Fruit fly (Drosophila melanogaster) whole organism, embryonic: ENCODE results near the gene CG1572.
A peak's percentile ranks its signal among the peaks of the same experiment; 100 is the strongest.

Experiments used
- B-H2 ChIP-seq: fragments of 200-800 bp; sonication (Bioruptor generic); optimal IDR thresholded peaks from 2 replicates; lab custom pipeline; 2018; ENCODE audit warnings: missing biosample characterization, mild to moderate bottlenecking, missing genetic modification characterization
- Bgb ChIP-seq: fragments of 200-800 bp; sonication (Bioruptor generic); IDR thresholded peaks from 2 replicates; pipeline ENCODE4 v1.3.6; 2022; ENCODE audit warnings: missing biosample characterization, missing genetic modification characterization; ENCODE audit not compliant: partially characterized antibody
- Bteb2 ChIP-seq: fragments of 200-800 bp; sonication (Bioruptor generic); optimal IDR thresholded peaks from 2 replicates; lab custom pipeline; 2016; ENCODE audit warnings: missing biosample characterization, missing genetic modification characterization
- CG10321 ChIP-seq: fragments of 200-800 bp; sonication (Bioruptor generic); IDR thresholded peaks from 2 replicates; pipeline ENCODE4 v1.3.6; 2022; ENCODE audit warnings: missing biosample characterization, missing genetic modification characterization
- CG12236 ChIP-seq: fragments of 200-800 bp; sonication (Bioruptor generic); optimal IDR thresholded peaks from 2 replicates; lab custom pipeline; 2016; ENCODE audit warnings: missing biosample characterization, missing genetic modification characterization
- CG13287 ChIP-seq: fragments of 200-800 bp; sonication (Bioruptor generic); IDR thresholded peaks from 2 replicates; pipeline ENCODE4 v1.3.6; 2022; ENCODE audit warnings: missing biosample characterization, missing genetic modification characterization; ENCODE audit not compliant: partially characterized antibody
- CG14014 ChIP-seq: fragments of 200-800 bp; sonication (Bioruptor generic); IDR thresholded peaks from 2 replicates; pipeline ENCODE4 v1.3.6; 2022; ENCODE audit warnings: missing biosample characterization, missing genetic modification characterization
- CG15011 ChIP-seq: fragments of 200-800 bp; sonication (Bioruptor generic); optimal IDR thresholded peaks from 3 replicates; lab custom pipeline; 2018; ENCODE audit warnings: missing biosample characterization, mild to moderate bottlenecking, missing genetic modification characterization
- CG16815 ChIP-seq: fragments of 200-800 bp; sonication (Bioruptor generic); optimal IDR thresholded peaks from 3 replicates; lab custom pipeline; 2017; ENCODE audit warnings: missing biosample characterization, mild to moderate bottlenecking, missing genetic modification characterization
- CG18011 ChIP-seq: fragments of 200-800 bp; sonication (Bioruptor generic); optimal IDR thresholded peaks from 2 replicates; lab custom pipeline; 2017; ENCODE audit warnings: missing biosample characterization, missing genetic modification characterization, mild to moderate bottlenecking, moderate library complexity, missing genotype
- CG18619 ChIP-seq: fragments of 200-800 bp; sonication (Bioruptor generic); optimal IDR thresholded peaks from 3 replicates; lab custom pipeline; 2017; ENCODE audit warnings: missing biosample characterization, mild to moderate bottlenecking, missing genetic modification characterization
- CG3847 ChIP-seq: fragments of 200-800 bp; sonication (Bioruptor generic); IDR thresholded peaks from 2 replicates; pipeline ENCODE4 v1.3.6; 2022; ENCODE audit warnings: missing biosample characterization, missing genetic modification characterization
- CG43689 ChIP-seq: fragments of 200-800 bp; sonication (Bioruptor generic); IDR thresholded peaks from 2 replicates; pipeline ENCODE4 v1.3.6; 2022; ENCODE audit warnings: missing biosample characterization, missing genetic modification characterization
- CG6813 ChIP-seq: fragments of 200-800 bp; sonication (Bioruptor generic); optimal IDR thresholded peaks from 2 replicates; lab custom pipeline; 2017; ENCODE audit warnings: missing biosample characterization, missing genetic modification characterization, mild to moderate bottlenecking, moderate library complexity, missing genetic modification reagents
- CG6854 ChIP-seq: fragments of 200-800 bp; sonication (Bioruptor generic); optimal IDR thresholded peaks from 3 replicates; lab custom pipeline; 2017; ENCODE audit warnings: missing biosample characterization, mild to moderate bottlenecking, missing genetic modification characterization
- CG7839 ChIP-seq: fragments of 200-800 bp; sonication (Bioruptor generic); optimal IDR thresholded peaks from 3 replicates; lab custom pipeline; 2018; ENCODE audit warnings: missing biosample characterization, mild to moderate bottlenecking, missing genetic modification characterization, moderate library complexity
- CG8924 ChIP-seq: fragments of 200-800 bp; optimal IDR thresholded peaks from 3 replicates; lab custom pipeline; 2019; ENCODE audit warnings: missing biosample characterization, mild to moderate bottlenecking, missing genetic modification characterization, moderate library complexity
- Chrac-16 ChIP-seq: fragments of 200-800 bp; sonication (Bioruptor generic); optimal IDR thresholded peaks from 3 replicates; lab custom pipeline; 2016; ENCODE audit warnings: missing biosample characterization, missing genetic modification characterization
- Dll ChIP-seq: fragments of 200-800 bp; sonication (Bioruptor generic); IDR thresholded peaks from 4 replicates; pipeline ENCODE4 v1.3.6; 2022; ENCODE audit warnings: missing biosample characterization, missing genetic modification characterization; ENCODE audit not compliant: partially characterized antibody
- GATAe ChIP-seq: fragments of 200-800 bp; sonication (Bioruptor generic); conservative IDR thresholded peaks from 2 replicates; pipeline ENCODE4 v1.3.6; 2022; ENCODE audit warnings: missing biosample characterization, missing genetic modification characterization
- Hr3 ChIP-seq: fragments of 200-800 bp; sonication (Bioruptor generic); optimal IDR thresholded peaks from 3 replicates; lab custom pipeline; 2016; ENCODE audit warnings: missing biosample characterization, missing genetic modification characterization
- Hr39 ChIP-seq: fragments of >200 bp; optimal IDR thresholded peaks from 2 replicates; lab custom pipeline; 2017
- Hr51 ChIP-seq, 2 experiments: fragments of 200-800 bp; sonication (Bioruptor generic); optimal IDR thresholded peaks; 2 replicates in 1 of 2; 3 replicates in 1 of 2; lab custom pipeline; 2016 to 2018; ENCODE audit warnings: missing biosample characterization in 2 of 2, missing genetic modification characterization in 2 of 2, mild to moderate bottlenecking in 1 of 2, moderate library complexity in 1 of 2
- Lhr ChIP-seq: fragments of 200-800 bp; sonication (Bioruptor generic); optimal IDR thresholded peaks from 3 replicates; lab custom pipeline; 2017; ENCODE audit warnings: mild to moderate bottlenecking, missing biosample characterization, missing genetic modification reagents, missing genetic modification characterization
- MTF-1 ChIP-seq: fragments of 200-800 bp; sonication (Bioruptor generic); optimal IDR thresholded peaks from 2 replicates; lab custom pipeline; 2018; ENCODE audit warnings: missing biosample characterization, mild to moderate bottlenecking, missing genetic modification characterization, borderline replicate concordance
- NK7.1 ChIP-seq: fragments of 200-800 bp; sonication (Bioruptor generic); optimal IDR thresholded peaks from 3 replicates; lab custom pipeline; 2016; ENCODE audit warnings: missing biosample characterization, missing genetic modification characterization
- PHDP ChIP-seq: fragments of 200-800 bp; sonication (Bioruptor generic); optimal IDR thresholded peaks from 3 replicates; lab custom pipeline; 2018; ENCODE audit warnings: missing biosample characterization, mild to moderate bottlenecking, missing genetic modification characterization, moderate library complexity
- Sin3A ChIP-seq: fragments of >200 bp; optimal IDR thresholded peaks from 2 replicates; lab custom pipeline; 2018
- Trl ChIP-seq, 3 experiments: fragments of >200 bp in 2 of 3; fragments of 200-800 bp in 1 of 3; sonication (Bioruptor generic) in 1 of 3; optimal IDR thresholded peaks; 2 replicates in 1 of 3; 3 replicates in 2 of 3; lab custom pipeline; 2016 to 2017; ENCODE audit warnings: missing biosample characterization in 1 of 3, missing genetic modification characterization in 1 of 3
- aop ChIP-seq: fragments of 200-800 bp; sonication (Bioruptor generic); IDR thresholded peaks from 2 replicates; pipeline ENCODE4 v1.3.6; 2022; ENCODE audit warnings: missing biosample characterization, missing genetic modification characterization
- bbx ChIP-seq: fragments of 200-800 bp; sonication (Bioruptor generic); IDR thresholded peaks from 2 replicates; pipeline ENCODE4 v1.3.6; 2022; ENCODE audit warnings: missing biosample characterization, missing genetic modification characterization; ENCODE audit not compliant: partially characterized antibody
- br ChIP-seq: fragments of >200 bp; optimal IDR thresholded peaks from 2 replicates; lab custom pipeline; 2017
- cad ChIP-seq: fragments of >200 bp; optimal IDR thresholded peaks from 2 replicates; lab custom pipeline; 2017; ENCODE audit warnings: missing biosample characterization, missing genetic modification characterization
- chinmo ChIP-seq: fragments of 200-800 bp; sonication (Bioruptor generic); IDR thresholded peaks from 4 replicates; pipeline ENCODE4 v1.3.6; 2022; ENCODE audit warnings: missing biosample characterization, missing genetic modification characterization; ENCODE audit not compliant: partially characterized antibody
- crc ChIP-seq: fragments of 200-800 bp; sonication (Bioruptor generic); optimal IDR thresholded peaks from 2 replicates; lab custom pipeline; 2016; ENCODE audit warnings: missing biosample characterization, missing genetic modification characterization
- crp ChIP-seq, 2 experiments: fragments of 200-800 bp; sonication (Bioruptor generic); optimal IDR thresholded peaks; 2 replicates in 1 of 2; 3 replicates in 1 of 2; lab custom pipeline; 2017; ENCODE audit warnings: missing biosample characterization in 2 of 2, missing genetic modification characterization in 2 of 2, mild to moderate bottlenecking in 1 of 2, moderate library complexity in 1 of 2
- dysf ChIP-seq: fragments of 200-800 bp; sonication (Bioruptor generic); IDR thresholded peaks from 3 replicates; pipeline ENCODE4 v1.3.6; 2022; ENCODE audit warnings: missing biosample characterization, missing genetic modification characterization
- fd96Cb ChIP-seq: fragments of 200-800 bp; sonication (Bioruptor generic); optimal IDR thresholded peaks from 2 replicates; lab custom pipeline; 2018; ENCODE audit warnings: missing biosample characterization, mild to moderate bottlenecking, missing genetic modification characterization, moderate library complexity
- gro ChIP-seq: fragments of 200-800 bp; sonication (Bioruptor generic); optimal IDR thresholded peaks from 2 replicates; lab custom pipeline; 2016; ENCODE audit warnings: missing biosample characterization, missing genetic modification characterization
- inv ChIP-seq: fragments of 200-800 bp; sonication (Bioruptor generic); IDR thresholded peaks from 2 replicates; pipeline ENCODE4 v1.3.6; 2022; ENCODE audit warnings: missing biosample characterization, missing genetic modification characterization; ENCODE audit not compliant: partially characterized antibody
- jigr1 ChIP-seq: fragments of 200-800 bp; sonication (Bioruptor generic); IDR thresholded peaks from 3 replicates; pipeline ENCODE4 v1.3.6; 2022; ENCODE audit warnings: missing biosample characterization, missing genetic modification characterization
- ken ChIP-seq: fragments of 200-800 bp; sonication (Bioruptor generic); IDR thresholded peaks from 3 replicates; pipeline ENCODE4 v1.3.6; 2022; ENCODE audit warnings: missing biosample characterization, missing genetic modification characterization
- knrl ChIP-seq: fragments of 200-800 bp; sonication (Bioruptor generic); IDR thresholded peaks from 3 replicates; pipeline ENCODE4 v1.3.6; 2022; ENCODE audit warnings: missing biosample characterization, missing genetic modification characterization; ENCODE audit not compliant: partially characterized antibody
- odd ChIP-seq: fragments of 200-800 bp; sonication (Bioruptor generic); optimal IDR thresholded peaks from 2 replicates; lab custom pipeline; 2017; ENCODE audit warnings: missing biosample characterization, mild to moderate bottlenecking, missing genetic modification characterization
- run ChIP-seq: fragments of 200-800 bp; sonication (Bioruptor generic); optimal IDR thresholded peaks from 3 replicates; lab custom pipeline; 2018; ENCODE audit warnings: missing biosample characterization, mild to moderate bottlenecking, missing genetic modification characterization
- tap ChIP-seq: fragments of 200-800 bp; optimal IDR thresholded peaks from 3 replicates; lab custom pipeline; 2019; ENCODE audit warnings: missing biosample characterization, mild to moderate bottlenecking, missing genetic modification characterization, moderate library complexity
- tx ChIP-seq: fragments of 200-800 bp; sonication (Bioruptor generic); optimal IDR thresholded peaks from 2 replicates; lab custom pipeline; 2016; ENCODE audit warnings: missing biosample characterization, missing genetic modification characterization
- zfh1 ChIP-seq: fragments of 200-800 bp; sonication (Bioruptor generic); IDR thresholded peaks from 3 replicates; pipeline ENCODE4 v1.3.6; 2022; ENCODE audit warnings: missing biosample characterization, missing genetic modification characterization

The CG1572 gene

DNA sequence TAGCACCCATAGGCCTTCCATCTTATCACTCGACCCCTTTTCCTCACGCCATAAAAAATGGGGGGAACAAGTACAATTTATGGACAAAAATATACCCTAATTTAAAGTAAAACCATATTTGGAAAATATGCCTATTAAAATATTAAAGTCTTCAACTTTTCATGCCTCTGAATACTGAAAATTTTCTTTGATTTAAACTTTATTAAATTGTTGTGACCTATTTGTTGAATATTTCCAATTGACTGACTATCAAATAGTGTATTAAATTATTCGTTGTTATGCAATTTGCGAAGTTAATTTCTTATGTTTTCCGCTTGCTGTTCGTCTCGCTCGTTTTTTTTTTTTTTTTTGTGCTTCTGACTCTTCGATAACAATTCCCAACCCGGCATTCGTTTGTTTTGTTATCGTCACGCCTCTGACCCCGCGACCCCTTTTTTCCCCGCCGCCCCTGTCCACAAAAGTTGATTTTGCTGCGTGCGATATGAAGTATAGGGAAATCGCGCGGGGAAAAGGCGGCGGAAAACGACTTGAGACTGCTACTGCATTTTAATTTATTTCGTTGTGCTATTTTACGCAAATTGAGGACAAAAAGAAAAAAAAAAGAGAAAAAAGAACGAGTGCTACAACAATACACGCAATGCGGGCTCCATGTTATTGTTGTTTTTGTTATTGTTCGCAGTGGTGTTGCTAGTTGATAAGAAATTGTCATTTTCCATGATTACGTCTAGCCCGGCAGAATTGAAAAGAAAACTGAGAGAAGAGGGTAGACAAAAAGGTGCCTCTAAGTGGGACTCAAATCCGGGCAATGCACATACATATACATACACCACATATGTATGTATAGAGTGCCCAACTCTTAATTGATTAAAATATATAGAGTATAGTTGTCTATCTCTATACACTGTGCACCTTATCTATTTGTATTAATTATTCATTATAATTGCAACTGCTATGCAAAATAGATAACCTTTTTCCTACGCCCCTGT, 36.6 kb downstream of the CG1572 start (continued):
- TF ChIP-seq Hr51 (GFP tag; optimal IDR thresholded peaks at IDR 0.05; lab: Kevin White, UChicago), result peak in 1 of 2 experiments; percentile 80
- 0 out of 4 replicates have a peak, but pooled peaks have one; percentile 41 for TF ChIP-seq chinmo (GFP tag; lab: Robert Waterston, UW)
- TF ChIP-seq odd (GFP tag; lab: Kevin White, UChicago), result peak; percentile 47
- TF ChIP-seq CG16815 (GFP tag; lab: Kevin White, UChicago), result no peak
- no peak for TF ChIP-seq crp (GFP tag; optimal IDR thresholded peaks at IDR 0.05; lab: Kevin White, UChicago)
- no peak for TF ChIP-seq CG13287
- peak; percentile 65 for TF ChIP-seq dysf (GFP tag; lab: Robert Waterston, UW)
- TF ChIP-seq Chrac-16 (GFP tag; lab: Kevin White, UChicago), result peak; percentile 30
- no peak; the same call in 2 of the 3 replicates for TF ChIP-seq zfh1 (GFP tag; lab: Robert Waterston, UW)
- no peak for TF ChIP-seq CG43689 (GFP tag; lab: Robert Waterston, UW)
- peak; percentile 34; the same call in 1 of the 2 replicates for TF ChIP-seq CG3847
- TF ChIP-seq CG12236 (GFP tag; lab: Kevin White, UChicago), result no peak
- peak; percentile 68 for TF ChIP-seq tap (tag; lab: Kevin White, UChicago)
- TF ChIP-seq inv (GFP tag; lab: Robert Waterston, UW), result no peak
- TF ChIP-seq Hr3, result peak; percentile 62
- TF ChIP-seq cad (GFP tag; lab: Kevin White, UChicago), result no peak
- no peak for TF ChIP-seq NK7.1 (GFP tag; lab: Kevin White, UChicago)
- no peak for TF ChIP-seq ken
- TF ChIP-seq Hr39 (lab: Kevin White, UChicago), result no peak
- TF ChIP-seq CG6813 (GFP tag; lab: Kevin White, UChicago), result peak; percentile 38
- TF ChIP-seq CG14014, result no peak
- peak; percentile 76 for TF ChIP-seq CG8924 (tag; lab: Kevin White, UChicago)
- TF ChIP-seq CG10321 (GFP tag; lab: Robert Waterston, UW), result no peak
- peak; percentile 67 for TF ChIP-seq fd96Cb (tag; lab: Kevin White, UChicago)
- TF ChIP-seq CG18619 (GFP tag; lab: Kevin White, UChicago), result peak; percentile 54
- no peak for TF ChIP-seq Dll
- peak; percentile 20 for TF ChIP-seq Lhr
- TF ChIP-seq Trl (optimal IDR thresholded peaks at IDR 0.05; lab: Kevin White, UChicago), result no peak
- TF ChIP-seq Trl (GFP tag; optimal IDR thresholded peaks at IDR 0.05; lab: Kevin White, UChicago), result peak; percentile 9
- TF ChIP-seq Bteb2 (GFP tag; lab: Kevin White, UChicago), result no peak
- no peak for TF ChIP-seq jigr1 (GFP tag; lab: Robert Waterston, UW)
- no peak for TF ChIP-seq CG6854
- no peak for TF ChIP-seq tx
- TF ChIP-seq CG18011, result no peak
- no peak for TF ChIP-seq B-H2 (GFP tag; lab: Kevin White, UChicago)
- no peak for TF ChIP-seq CG15011 (GFP tag; lab: Kevin White, UChicago)
- TF ChIP-seq MTF-1 (GFP tag; lab: Kevin White, UChicago), result peak; percentile 28
- TF ChIP-seq aop (GFP tag; lab: Robert Waterston, UW), result no peak
- TF ChIP-seq bbx, result no peak
- TF ChIP-seq br (lab: Kevin White, UChicago), result no peak
- TF ChIP-seq GATAe (GFP tag; lab: Robert Waterston, UW), result no peak; the same call in 1 of the 2 replicates
- no peak for TF ChIP-seq Sin3A (lab: Kevin White, UChicago)
- TF ChIP-seq Bgb (GFP tag; lab: Robert Waterston, UW), result no peak
- TF ChIP-seq knrl, result no peak
- TF ChIP-seq crc (GFP tag; lab: Kevin White, UChicago), result peak; percentile 11
- TF ChIP-seq run (tag; lab: Kevin White, UChicago), result peak; percentile 44
- TF ChIP-seq gro (GFP tag; lab: Kevin White, UChicago), result no peak
- TF ChIP-seq CG7839 (tag; lab: Kevin White, UChicago), result peak; percentile 68
- TF ChIP-seq PHDP, result peak; percentile 73
